Fruit fly (Drosophila melanogaster): ENCODE measurements around the gene Icmt.

DNA sequence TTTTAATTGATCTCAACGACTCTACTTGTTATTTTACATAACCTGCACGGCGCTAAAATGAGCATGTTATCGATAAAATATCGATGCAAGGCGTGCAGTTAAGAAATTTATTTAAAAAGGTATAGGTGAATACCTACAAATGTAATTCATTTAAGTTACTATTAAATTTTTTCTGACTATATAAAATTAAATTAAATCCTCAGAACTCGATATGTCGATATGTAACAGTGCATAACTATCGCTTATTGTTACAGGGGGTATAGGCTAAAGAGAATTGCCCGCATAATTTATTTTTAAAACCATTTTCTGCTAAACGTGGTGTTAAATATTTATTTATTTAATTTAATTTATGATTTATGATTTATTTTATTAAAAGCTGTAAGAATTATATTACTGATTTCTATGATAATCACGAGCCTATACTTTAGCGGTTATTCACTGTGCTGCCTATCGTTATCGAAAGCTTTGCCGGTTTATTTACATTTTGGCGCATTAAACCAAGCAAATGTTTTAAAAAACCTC is at the start of gene Icmt, which contains the start of gene mRpL20:
- TF ChIP-seq ttk (optimal IDR thresholded peaks at IDR 0.05) (no peak), h (optimal IDR thresholded peaks at IDR 0.05) (no peak), insv (optimal IDR thresholded peaks at IDR 0.05) (no peak), psq (optimal IDR thresholded peaks at IDR 0.05) (no peak), Sin3A (optimal IDR thresholded peaks at IDR 0.05) (no peak)

All from Kc167 (cell line).